Worm (Caenorhabditis elegans): ENCODE results near the gene F20C5.6.

The F20C5.6 gene

DNA sequence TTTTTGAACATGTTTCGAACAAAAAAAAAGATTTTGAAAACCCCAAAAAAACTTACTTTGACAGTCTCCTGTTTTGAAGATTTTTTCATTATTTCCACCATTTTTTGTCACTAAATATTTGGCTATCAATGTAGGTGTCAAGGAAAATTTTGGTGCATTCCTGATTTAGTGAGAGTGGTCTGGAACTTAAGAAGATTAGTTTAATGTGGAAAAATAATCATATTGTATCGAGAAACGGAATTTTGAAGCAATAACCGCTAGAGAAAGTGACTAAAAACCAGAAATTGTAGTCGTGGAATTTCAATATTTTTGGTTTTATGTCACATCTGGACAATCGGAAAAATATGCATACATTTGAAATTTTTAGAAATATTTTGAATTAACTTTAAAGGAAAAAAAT is 11.1 kb downstream of the F20C5.6 start, which contains the start of the genes F20C5.11 and klp-11:
Gene F20C5.11 (minus strand): TSS at position 101 of the 400 bp plus-strand sequence.
Gene klp-11 (minus strand): TSS at position 171 of the 400 bp plus-strand sequence.
- TF ChIP-seq C34F6.9 (tag; optimal IDR thresholded peaks at IDR 0.05) (no peak), F13H6.1 (tag; optimal IDR thresholded peaks at IDR 0.05) (no peak), alr-1 (tag; optimal IDR thresholded peaks at IDR 0.05) (no peak), ama-1 (optimal IDR thresholded peaks at IDR 0.05) (no peak), nhr-23 (tag; optimal IDR thresholded peaks at IDR 0.05) (no peak), nhr-77 (tag; optimal IDR thresholded peaks at IDR 0.05) (no peak), dmd-4 (tag; optimal IDR thresholded peaks at IDR 0.05) (no peak), egl-27 (tag; optimal IDR thresholded peaks at IDR 0.05) (no peak), ZK546.5 (tag; optimal IDR thresholded peaks at IDR 0.05) (no peak), skn-1 (tag; optimal IDR thresholded peaks at IDR 0.05) (no peak), sem-4 (tag; optimal IDR thresholded peaks at IDR 0.05) (no peak), aly-2 (tag; optimal IDR thresholded peaks at IDR 0.05) (no peak), snpc-4 (tag; optimal IDR thresholded peaks at IDR 0.05) (no peak)

DNA sequence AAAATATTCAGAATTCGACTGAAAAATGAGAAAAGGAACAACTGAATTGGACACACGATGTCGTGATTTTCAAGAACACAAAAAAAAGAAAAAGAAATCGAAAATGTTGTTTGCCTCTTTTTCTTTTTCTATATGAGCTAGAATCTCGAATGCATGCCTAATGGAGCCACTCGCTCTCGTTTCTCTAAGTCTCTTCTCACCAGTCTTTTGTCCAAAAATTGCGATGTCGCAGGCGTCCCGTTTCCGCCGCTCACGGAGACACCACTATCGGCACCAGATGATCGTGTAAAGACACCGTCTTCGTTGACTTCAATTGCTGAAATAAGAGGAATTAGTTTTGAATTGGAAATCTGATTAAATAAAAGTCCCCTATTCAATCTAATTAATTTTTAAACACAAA is 14.4 kb downstream of the F20C5.6 start:
- TF ChIP-seq ama-1 (optimal IDR thresholded peaks at IDR 0.05): no peak
- TF ChIP-seq peb-1 (tag; optimal IDR thresholded peaks at IDR 0.05): no peak
- no peak for TF ChIP-seq skn-1 (tag; optimal IDR thresholded peaks at IDR 0.05)
- no peak for TF ChIP-seq ztf-1 (GFP tag; conservative IDR thresholded peaks at IDR 0.05)
- TF ChIP-seq C34F6.9 (tag; optimal IDR thresholded peaks at IDR 0.05): peak; percentile 54
- TF ChIP-seq nhr-237 (tag; optimal IDR thresholded peaks at IDR 0.05): no peak
- TF ChIP-seq fos-1 (tag; optimal IDR thresholded peaks at IDR 0.05): peak; percentile 26
- TF ChIP-seq elt-3 (tag; optimal IDR thresholded peaks at IDR 0.05): no peak
- no peak for TF ChIP-seq lin-11 (tag; optimal IDR thresholded peaks at IDR 0.05)
- peak; percentile 37 for TF ChIP-seq nhr-129 (tag; optimal IDR thresholded peaks at IDR 0.05)
- peak; percentile 50 for TF ChIP-seq crh-2 (tag; optimal IDR thresholded peaks at IDR 0.05)
- peak in 1 of 2 experiments; percentile 64 for TF ChIP-seq lsy-2 (tag; optimal IDR thresholded peaks at IDR 0.05)
- TF ChIP-seq zag-1 (tag; optimal IDR thresholded peaks at IDR 0.05): peak; percentile 50
- no peak for TF ChIP-seq Y55F3AM.14 (GFP tag; optimal IDR thresholded peaks at IDR 0.05)
- peak; percentile 85 for TF ChIP-seq unc-55 (GFP tag; optimal IDR thresholded peaks at IDR 0.05)
- TF ChIP-seq lin-13 (GFP tag; optimal IDR thresholded peaks at IDR 0.05): peak; percentile 34

DNA sequence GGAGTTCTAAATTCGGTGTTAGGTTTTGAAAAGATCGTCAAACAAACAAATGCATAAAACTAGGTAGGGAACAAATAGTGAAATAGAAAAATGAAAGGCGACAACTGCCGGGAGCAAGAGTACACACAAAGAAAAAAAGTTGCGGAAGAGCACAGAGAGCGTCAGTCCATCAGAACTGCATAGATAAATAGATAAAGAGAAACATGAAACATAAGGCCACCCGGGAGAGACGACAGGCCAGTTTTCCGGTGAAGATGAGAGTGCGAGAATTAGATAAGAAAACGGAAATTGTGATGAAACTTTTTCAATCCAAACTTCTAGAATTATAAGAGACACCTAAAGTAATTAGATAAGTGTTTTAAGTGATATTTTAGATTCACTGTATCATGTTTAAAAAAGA is 15.3 kb downstream of the F20C5.6 start:
- TF ChIP-seq elt-1 (tag; optimal IDR thresholded peaks at IDR 0.05) (no peak), nhr-129 (tag; optimal IDR thresholded peaks at IDR 0.05) (peak; percentile 26), crh-2 (tag; optimal IDR thresholded peaks at IDR 0.05) (peak; percentile 35), mbf-1 (tag; optimal IDR thresholded peaks at IDR 0.05) (no peak), R02D3.7 (tag; optimal IDR thresholded peaks at IDR 0.05) (no peak), F13H6.1 (tag; optimal IDR thresholded peaks at IDR 0.05) (peak; percentile 64), unc-55 (GFP tag; optimal IDR thresholded peaks at IDR 0.05) (peak; percentile 12), nhr-11 (tag; optimal IDR thresholded peaks at IDR 0.05) (no peak), zag-1 (tag; optimal IDR thresholded peaks at IDR 0.05) (no peak), lin-11 (tag; optimal IDR thresholded peaks at IDR 0.05) (no peak), C34F6.9 (tag; optimal IDR thresholded peaks at IDR 0.05) (peak; percentile 7), skn-1 (tag; optimal IDR thresholded peaks at IDR 0.05) (no peak), sma-9 (GFP tag; optimal IDR thresholded peaks at IDR 0.05) (peak; percentile 14), sma-9 (tag; optimal IDR thresholded peaks at IDR 0.05) (no peak), fos-1 (tag; optimal IDR thresholded peaks at IDR 0.05) (peak; percentile 90), mdl-1 (tag; optimal IDR thresholded peaks at IDR 0.05) (no peak)

DNA sequence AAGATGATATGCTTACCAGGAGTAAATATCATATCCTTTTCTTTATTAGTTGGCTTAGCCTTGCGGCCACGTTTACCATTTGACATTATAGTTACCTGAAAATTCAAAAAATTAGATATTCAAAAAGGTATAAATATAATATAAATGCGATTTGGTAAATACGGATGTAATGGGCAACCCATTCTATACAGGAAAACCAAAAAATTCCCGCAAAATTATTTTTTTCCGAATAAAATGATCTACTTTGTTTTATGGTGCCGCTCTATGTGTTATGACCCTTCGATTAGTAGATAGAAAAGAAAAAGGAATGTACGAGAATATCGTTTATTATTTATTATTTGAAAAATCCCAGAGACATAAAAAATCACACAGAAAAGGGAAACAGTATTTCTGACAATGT is 18.3 kb downstream of the F20C5.6 start, which contains the start of gene elli-1:
Gene elli-1 (minus strand): TSS at position 101 of the 400 bp plus-strand sequence.
- no peak for TF ChIP-seq nhr-25 (tag; optimal IDR thresholded peaks at IDR 0.05)
- TF ChIP-seq egl-27 (tag; optimal IDR thresholded peaks at IDR 0.05): no peak
- TF ChIP-seq snpc-4 (tag; optimal IDR thresholded peaks at IDR 0.05): no peak
- TF ChIP-seq nhr-129 (tag; optimal IDR thresholded peaks at IDR 0.05): no peak
- TF ChIP-seq nhr-6 (tag; optimal IDR thresholded peaks at IDR 0.05): no peak
- TF ChIP-seq ama-1 (optimal IDR thresholded peaks at IDR 0.05): no peak
- no peak for TF ChIP-seq alr-1 (tag; optimal IDR thresholded peaks at IDR 0.05)
- no peak for TF ChIP-seq ZK546.5 (tag; optimal IDR thresholded peaks at IDR 0.05)
- no peak for TF ChIP-seq lin-39 (tag; optimal IDR thresholded peaks at IDR 0.05)
- TF ChIP-seq dmd-4 (tag; optimal IDR thresholded peaks at IDR 0.05): no peak
- TF ChIP-seq mbf-1 (tag; optimal IDR thresholded peaks at IDR 0.05): no peak
- TF ChIP-seq C34F6.9 (tag; optimal IDR thresholded peaks at IDR 0.05): no peak
- no peak for TF ChIP-seq lin-13 (GFP tag; optimal IDR thresholded peaks at IDR 0.05)
- no peak for TF ChIP-seq nhr-10 (tag; optimal IDR thresholded peaks at IDR 0.05)
- TF ChIP-seq gmeb-1 (tag; optimal IDR thresholded peaks at IDR 0.05): no peak
- no peak for TF ChIP-seq Y55F3AM.14 (GFP tag; optimal IDR thresholded peaks at IDR 0.05)
- no peak for TF ChIP-seq ztf-11 (tag; optimal IDR thresholded peaks at IDR 0.05)
